Worm (Caenorhabditis elegans): ENCODE results near the gene Y75B7B.1.

Y75B7B.1 gene

DNA sequence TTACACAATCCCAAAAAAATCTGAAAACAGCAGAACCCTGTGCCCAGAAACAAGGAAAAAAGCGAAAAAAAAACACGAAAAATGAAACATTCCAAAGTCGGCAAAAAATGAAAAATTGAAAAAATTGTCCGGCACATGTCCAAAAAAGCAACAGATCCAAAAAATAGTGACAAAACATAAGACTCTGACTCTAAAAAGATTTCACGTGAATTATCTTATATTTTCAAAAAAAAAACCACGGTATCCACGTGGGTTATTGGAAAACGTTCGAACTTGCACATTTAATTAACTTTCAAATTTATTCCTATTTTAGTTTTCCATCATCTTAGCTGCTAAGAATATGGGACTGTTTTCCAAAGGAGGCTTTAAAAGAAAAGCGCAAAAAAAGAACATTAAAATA lies at the start of gene Y75B7B.1:
Gene Y75B7B.1 (plus strand): TSS at position 301 of the 400 bp plus-strand sequence.
- TF ChIP-seq nfyb-1 (GFP tag; IDR thresholded peaks at IDR 0.05) (no peak), C17E4.6 (GFP tag; IDR thresholded peaks at IDR 0.05) (no peak), lin-26 (GFP tag; IDR thresholded peaks at IDR 0.05) (no peak), ets-4 (GFP tag; optimal IDR thresholded peaks at IDR 0.05) (no peak), B0035.1 (tag; optimal IDR thresholded peaks at IDR 0.05) (no peak), T26A5.8 (tag; optimal IDR thresholded peaks at IDR 0.05) (no peak), K12H6.12 (tag; optimal IDR thresholded peaks at IDR 0.05) (no peak), K11D2.4 (GFP tag; IDR thresholded peaks at IDR 0.05) (no peak), T07F8.4 (tag; optimal IDR thresholded peaks at IDR 0.05) (no peak), ztf-22 (GFP tag; optimal IDR thresholded peaks at IDR 0.05) (no peak), madf-8 (GFP tag; conservative IDR thresholded peaks at IDR 0.05) (no peak), him-1 (tag; optimal IDR thresholded peaks at IDR 0.05) (no peak), ztf-26 (tag; optimal IDR thresholded peaks at IDR 0.05) (no peak), aptf-2 (GFP tag; conservative IDR thresholded peaks at IDR 0.05) (no peak), F33H1.4 (GFP tag; IDR thresholded peaks at IDR 0.05) (no peak), rpc-1 (optimal IDR thresholded peaks at IDR 0.05) (no peak), rpc-1 (tag; optimal IDR thresholded peaks at IDR 0.05) (no peak), tbp1 (GFP tag; optimal IDR thresholded peaks at IDR 0.05) (no peak), ZK185.1 (tag; optimal IDR thresholded peaks at IDR 0.05; ENCODE audit: poor library complexity, severe bottlenecking) (no peak), unc-62 (GFP tag; optimal IDR thresholded peaks at IDR 0.05) (no peak), ztf-3 (GFP tag; optimal IDR thresholded peaks at IDR 0.05) (no peak)

DNA sequence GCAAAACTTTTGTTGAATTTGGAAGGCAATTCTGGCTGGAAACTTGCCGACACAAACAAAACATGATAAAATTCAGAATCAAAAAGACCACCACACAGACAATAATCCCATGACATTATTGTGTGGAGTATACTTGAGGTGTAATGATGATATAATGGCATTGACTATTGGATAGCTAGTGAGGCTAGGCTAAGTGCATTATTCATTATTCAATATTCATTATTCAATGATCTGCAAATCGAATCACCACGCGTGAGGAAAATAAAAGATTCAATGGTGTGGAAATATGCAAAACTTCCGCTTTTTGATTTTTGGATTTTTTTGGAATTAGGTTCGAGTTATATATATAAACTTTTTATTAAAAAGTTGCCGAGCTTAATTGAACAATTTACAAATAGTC lies 47.2 kb upstream of the Y75B7B.1 start:
- no peak for TF ChIP-seq rpc-1 (optimal IDR thresholded peaks at IDR 0.05)
- TF ChIP-seq rpc-1 (tag; optimal IDR thresholded peaks at IDR 0.05), result no peak
- TF ChIP-seq ztf-3 (GFP tag; optimal IDR thresholded peaks at IDR 0.05), result no peak
- TF ChIP-seq die-1 (tag; optimal IDR thresholded peaks at IDR 0.05), result no peak
- no peak for TF ChIP-seq hlh-12 (tag; optimal IDR thresholded peaks at IDR 0.05)
- TF ChIP-seq F22D6.2 (tag; optimal IDR thresholded peaks at IDR 0.05), result no peak

DNA sequence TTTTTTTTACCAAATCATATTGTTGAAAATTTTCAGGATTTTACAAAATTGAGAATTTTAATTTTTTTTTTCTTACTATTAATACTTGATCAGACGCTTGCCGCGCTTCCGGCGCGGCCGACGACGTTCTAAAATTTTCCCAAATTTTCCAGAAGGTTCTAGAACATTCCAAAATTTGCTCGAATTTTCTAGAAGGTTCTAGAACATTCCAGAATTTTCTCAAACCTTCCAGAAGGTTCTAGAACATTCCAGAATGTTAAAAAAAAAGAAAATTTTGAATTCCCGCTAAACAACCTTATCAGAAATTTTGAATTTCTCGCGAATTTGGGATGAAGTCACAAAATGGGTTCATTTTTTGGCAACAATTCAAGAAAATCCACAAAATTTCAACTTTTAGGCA lies 44.5 kb upstream of the Y75B7B.1 start:
- TF ChIP-seq attf-3 (GFP tag; conservative IDR thresholded peaks at IDR 0.05) (no peak), rpc-1 (optimal IDR thresholded peaks at IDR 0.05) (peak; percentile 0), rpc-1 (tag; optimal IDR thresholded peaks at IDR 0.05) (no peak), snpc-4 (GFP tag; optimal IDR thresholded peaks at IDR 0.05) (no peak), snpc-4 (tag; optimal IDR thresholded peaks at IDR 0.05) (no peak), hsf-1 (GFP tag; IDR thresholded peaks at IDR 0.05) (peak; percentile 94), zfh-2 (GFP tag; conservative IDR thresholded peaks at IDR 0.05) (no peak)

ce11 chrV:1227756-1228665 lies 42.7 kb upstream of the Y75B7B.1 start:
- TF ChIP-seq hmg-20 (GFP tag; IDR thresholded peaks at IDR 0.05) (no peak), F52B5.7 (tag; optimal IDR thresholded peaks at IDR 0.05) (no peak), hlh-26 (GFP tag; conservative IDR thresholded peaks at IDR 0.05) (no peak), aptf-3 (GFP tag; IDR thresholded peaks at IDR 0.05) (no peak), chd-7 (tag; optimal IDR thresholded peaks at IDR 0.05) (no peak), efl-1 (GFP tag; optimal IDR thresholded peaks at IDR 0.05) (no peak), tlf-1 (GFP tag; optimal IDR thresholded peaks at IDR 0.05) (no peak), let-607 (tag; optimal IDR thresholded peaks at IDR 0.05) (no peak), ceh-40 (GFP tag; IDR thresholded peaks at IDR 0.05) (no peak), snpc-3.4 (tag; optimal IDR thresholded peaks at IDR 0.05) (no peak), madf-6 (GFP tag; IDR thresholded peaks at IDR 0.05) (no peak), hsf-1 (GFP tag; IDR thresholded peaks at IDR 0.05) (no peak), dpff-1 (tag; optimal IDR thresholded peaks at IDR 0.05) (no peak), ekl-4 (GFP tag; IDR thresholded peaks at IDR 0.05) (no peak), F49E8.2 (tag; optimal IDR thresholded peaks at IDR 0.05; ENCODE audit: insufficient read depth) (no peak), bed-2 (GFP tag; IDR thresholded peaks at IDR 0.05) (no peak), him-1 (tag; optimal IDR thresholded peaks at IDR 0.05) (no peak)
